Worm (Caenorhabditis elegans): ENCODE results near the gene srv-32.

DNA sequence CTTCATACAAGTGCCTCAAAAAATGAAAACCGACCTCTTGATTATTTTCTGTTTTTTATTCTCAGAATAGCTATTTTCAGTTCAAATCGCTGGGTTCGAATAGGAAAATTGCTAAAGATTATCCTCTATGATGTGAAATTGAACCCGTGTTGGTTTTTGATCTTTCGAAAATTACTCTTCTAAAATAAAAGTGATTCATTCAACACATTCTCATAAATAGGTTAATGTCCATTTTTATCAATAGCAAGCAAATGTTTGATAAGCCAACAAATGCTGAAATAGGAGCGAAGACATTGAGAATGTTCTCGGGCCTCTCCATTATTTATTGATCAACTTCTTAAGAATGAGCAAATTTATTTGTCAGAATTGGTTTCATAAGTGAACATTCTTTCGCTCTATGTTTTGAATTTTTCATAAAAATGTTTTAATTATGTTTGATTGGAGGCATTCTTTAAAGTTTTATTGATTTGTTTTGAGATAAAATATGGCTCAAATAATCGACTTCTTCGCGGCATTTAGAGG lies 49.2 kb downstream of the srv-32 start, which contains the start of gene F58F9.3:
- TF ChIP-seq lsy-12 (tag; optimal IDR thresholded peaks at IDR 0.05): no peak
- TF ChIP-seq egl-27 (tag; optimal IDR thresholded peaks at IDR 0.05): no peak
- TF ChIP-seq fkh-10 (GFP tag; optimal IDR thresholded peaks at IDR 0.05): no peak
- TF ChIP-seq nhr-25 (tag; optimal IDR thresholded peaks at IDR 0.05): no peak
- no peak for TF ChIP-seq nhr-23 (tag; optimal IDR thresholded peaks at IDR 0.05)
- TF ChIP-seq pha-4 (tag; optimal IDR thresholded peaks at IDR 0.05): peak; percentile 31
